Worm (Caenorhabditis elegans): ENCODE measurements around the gene R160.12.

The R160.12 gene

ce11 chrX:4386493-4386892 lies 8.9 kb upstream of the R160.12 start:
- TF ChIP-seq nhr-25 (tag; optimal IDR thresholded peaks at IDR 0.05) (peak; percentile 21), R02D3.7 (tag; optimal IDR thresholded peaks at IDR 0.05) (no peak), nhr-67 (tag; optimal IDR thresholded peaks at IDR 0.05) (no peak), ceh-28 (tag; optimal IDR thresholded peaks at IDR 0.05) (no peak), unc-39 (tag; optimal IDR thresholded peaks at IDR 0.05) (no peak), nhr-28 (tag; optimal IDR thresholded peaks at IDR 0.05) (no peak), aly-2 (tag; optimal IDR thresholded peaks at IDR 0.05) (no peak)

DNA sequence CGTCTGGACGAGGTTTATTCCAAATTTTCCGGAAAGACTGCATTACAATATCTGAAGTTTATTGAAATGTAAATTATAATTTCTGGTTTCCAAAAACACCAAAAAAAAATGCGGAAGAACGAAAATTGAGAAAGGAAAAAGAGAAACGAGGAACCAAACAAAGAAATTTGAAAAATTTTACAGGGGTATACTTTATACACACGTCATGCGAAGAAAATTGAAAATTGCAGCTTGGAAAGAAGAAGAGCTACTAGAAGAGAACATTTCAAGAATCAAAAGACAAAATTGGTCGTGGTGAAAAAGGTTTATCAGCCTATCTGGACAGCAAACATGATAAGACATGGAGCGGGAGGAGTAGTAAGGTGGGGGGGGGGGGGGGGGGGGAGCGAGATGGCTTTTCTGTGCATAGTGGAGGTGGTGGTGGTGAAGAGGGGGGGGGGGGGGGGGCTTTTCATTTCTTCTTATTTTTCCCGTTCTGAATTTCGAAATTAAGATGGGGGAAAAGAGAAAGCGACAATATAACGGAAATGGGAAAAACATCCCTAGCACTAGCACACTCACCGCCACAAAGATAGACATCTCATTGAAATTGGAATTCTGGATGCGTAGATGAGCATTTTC lies 5.8 kb upstream of the R160.12 start, which contains the start of gene lst-2:
Gene lst-2, minus strand, starts transcription at position 51 of the 621 bp plus-strand sequence.
- TF ChIP-seq aly-2 (tag; optimal IDR thresholded peaks at IDR 0.05), result no peak
- TF ChIP-seq unc-62 (GFP tag; optimal IDR thresholded peaks at IDR 0.05), result no peak
- no peak for TF ChIP-seq nhr-12 (tag; optimal IDR thresholded peaks at IDR 0.05)
- no peak for TF ChIP-seq hmg-11 (tag; optimal IDR thresholded peaks at IDR 0.05)
- no peak for TF ChIP-seq pqm-1 (tag; optimal IDR thresholded peaks at IDR 0.05)

- TF ChIP-seq sea-2 (GFP tag; optimal IDR thresholded peaks at IDR 0.05), result no peak
- TF ChIP-seq ceh-9 (tag; optimal IDR thresholded peaks at IDR 0.05), result no peak
- TF ChIP-seq ztf-4 (tag; optimal IDR thresholded peaks at IDR 0.05), result no peak
- no peak for TF ChIP-seq nhr-43 (tag; optimal IDR thresholded peaks at IDR 0.05; ENCODE audit: poor library complexity, severe bottlenecking)
- TF ChIP-seq R02D3.7 (tag; optimal IDR thresholded peaks at IDR 0.05), result no peak
- TF ChIP-seq jun-1 (tag; optimal IDR thresholded peaks at IDR 0.05), result no peak
- TF ChIP-seq nhr-67 (tag; optimal IDR thresholded peaks at IDR 0.05), result no peak
- TF ChIP-seq pqm-1 (tag; optimal IDR thresholded peaks at IDR 0.05), result no peak
- no peak for TF ChIP-seq mdl-1 (tag; optimal IDR thresholded peaks at IDR 0.05)
- TF ChIP-seq elt-2 (tag; optimal IDR thresholded peaks at IDR 0.05), result no peak
- TF ChIP-seq ceh-16 (tag; optimal IDR thresholded peaks at IDR 0.05), result no peak
- no peak for TF ChIP-seq nhr-77 (tag; optimal IDR thresholded peaks at IDR 0.05)
- no peak for TF ChIP-seq nhr-237 (tag; optimal IDR thresholded peaks at IDR 0.05)
- no peak for TF ChIP-seq snpc-4 (tag; optimal IDR thresholded peaks at IDR 0.05)
- no peak for TF ChIP-seq ceh-28 (tag; optimal IDR thresholded peaks at IDR 0.05)
- TF ChIP-seq mml-1 (tag; optimal IDR thresholded peaks at IDR 0.05), result no peak
- no peak for TF ChIP-seq skn-1 (tag; optimal IDR thresholded peaks at IDR 0.05)
- TF ChIP-seq egl-5 (tag; optimal IDR thresholded peaks at IDR 0.05), result no peak
- no peak for TF ChIP-seq nfya-1 (tag; optimal IDR thresholded peaks at IDR 0.05; ENCODE audit: insufficient read depth)
- TF ChIP-seq pha-4 (tag; optimal IDR thresholded peaks at IDR 0.05), result no peak
These were observed 788 bp downstream of the R160.12 start, which contains the start of gene R160.2 for ce11 chrX:4376801-4377200. Gene R160.2 (minus strand): TSS chrX:4376901.

ce11 chrX:4373123-4373522 lies 4.5 kb downstream of the R160.12 start, which contains the start of gene R160.6:
Gene R160.6 (minus strand): TSS chrX:4373223.
- TF ChIP-seq mdl-1 (tag; optimal IDR thresholded peaks at IDR 0.05), result no peak
- no peak for TF ChIP-seq elt-2 (tag; optimal IDR thresholded peaks at IDR 0.05)
- TF ChIP-seq eor-1 (tag; optimal IDR thresholded peaks at IDR 0.05), result no peak
- TF ChIP-seq nhr-11 (tag; optimal IDR thresholded peaks at IDR 0.05), result no peak

DNA sequence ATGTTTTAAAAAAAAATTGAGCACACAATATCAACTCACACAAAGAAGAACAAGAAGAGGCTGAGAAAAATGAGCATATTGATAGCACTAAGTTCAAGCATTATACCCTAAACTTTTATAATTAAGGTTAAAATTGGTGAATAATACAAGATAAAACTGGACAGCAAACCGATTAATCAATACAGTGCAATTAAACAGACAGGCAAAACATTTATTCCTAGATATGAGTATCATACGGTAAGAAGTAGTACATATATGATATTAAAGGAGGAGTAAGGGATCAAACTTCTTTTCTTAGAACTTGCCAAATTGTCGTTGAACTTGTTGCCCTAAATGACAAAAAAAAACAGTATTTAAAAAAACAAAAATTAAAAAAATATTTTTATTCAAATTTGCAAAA lies 5.6 kb downstream of the R160.12 start, which contains the start of gene R160.14:
Gene R160.14, minus strand, starts transcription at position 101 of the 400 bp plus-strand sequence.
- TF ChIP-seq hmg-11 (tag; optimal IDR thresholded peaks at IDR 0.05) (no peak), R02D3.7 (tag; optimal IDR thresholded peaks at IDR 0.05) (no peak), nhr-28 (tag; optimal IDR thresholded peaks at IDR 0.05) (no peak), unc-39 (tag; optimal IDR thresholded peaks at IDR 0.05) (no peak), fkh-10 (GFP tag; optimal IDR thresholded peaks at IDR 0.05) (no peak), pha-4 (tag; optimal IDR thresholded peaks at IDR 0.05) (no peak), snpc-4 (tag; optimal IDR thresholded peaks at IDR 0.05) (no peak), nhr-25 (tag; optimal IDR thresholded peaks at IDR 0.05) (no peak), jun-1 (tag; optimal IDR thresholded peaks at IDR 0.05) (no peak), ceh-9 (tag; optimal IDR thresholded peaks at IDR 0.05) (no peak), fos-1 (tag; optimal IDR thresholded peaks at IDR 0.05) (no peak), ZK546.5 (tag; optimal IDR thresholded peaks at IDR 0.05) (no peak), ceh-28 (tag; optimal IDR thresholded peaks at IDR 0.05) (no peak), fkh-2 (tag; optimal IDR thresholded peaks at IDR 0.05) (no peak), mml-1 (tag; optimal IDR thresholded peaks at IDR 0.05) (no peak), lin-15B (tag; optimal IDR thresholded peaks at IDR 0.05) (no peak), ztf-11 (tag; optimal IDR thresholded peaks at IDR 0.05) (no peak)

All from whole organism, L3 larva.